Worm (Caenorhabditis elegans): ENCODE data around the gene prx-3.

ce11 chrX:6085824-6086223, 26.9 kb downstream of the prx-3 start, which contains the start of gene C45B2.1:
- TF ChIP-seq zag-1 (tag; optimal IDR thresholded peaks at IDR 0.05) (no peak), elt-1 (tag; optimal IDR thresholded peaks at IDR 0.05) (no peak), nhr-76 (tag; optimal IDR thresholded peaks at IDR 0.05) (no peak), ztf-11 (tag; optimal IDR thresholded peaks at IDR 0.05) (no peak), pha-4 (tag; optimal IDR thresholded peaks at IDR 0.05) (no peak), egl-5 (tag; optimal IDR thresholded peaks at IDR 0.05) (no peak), unc-39 (tag; optimal IDR thresholded peaks at IDR 0.05) (no peak), lin-15B (tag; optimal IDR thresholded peaks at IDR 0.05) (no peak), R02D3.7 (tag; optimal IDR thresholded peaks at IDR 0.05) (no peak), tbx-2 (tag; optimal IDR thresholded peaks at IDR 0.05) (no peak), unc-62 (GFP tag; optimal IDR thresholded peaks at IDR 0.05) (no peak), fkh-10 (GFP tag; optimal IDR thresholded peaks at IDR 0.05) (no peak), daf-12 (tag; optimal IDR thresholded peaks at IDR 0.05) (no peak)
